Fruit fly (Drosophila melanogaster): ENCODE measurements around the gene CG12535.

The CG12535 gene

DNA sequence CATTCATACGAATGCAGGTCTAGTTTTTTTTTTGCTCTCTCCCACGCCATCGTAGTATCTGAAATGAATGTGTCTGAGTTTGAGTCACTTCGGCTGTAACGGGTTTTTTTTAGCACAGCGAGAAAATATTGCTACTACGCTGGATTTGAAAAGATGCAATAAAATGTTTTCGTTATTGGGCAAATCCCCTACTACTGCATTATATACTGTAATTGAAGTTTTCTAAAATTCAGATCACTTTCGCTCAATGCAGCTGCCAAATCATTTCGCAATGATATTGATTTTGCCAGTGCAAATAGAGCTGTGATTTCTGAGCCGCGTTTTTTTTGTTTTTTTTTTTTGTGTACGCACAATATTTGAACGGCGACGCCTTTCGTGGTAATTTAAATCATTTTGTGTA lies 15.8 kb downstream of the CG12535 start (continued):
- TF ChIP-seq fu2 (GFP tag; optimal IDR thresholded peaks at IDR 0.05) (no peak), slbo (GFP tag; IDR thresholded peaks at IDR 0.05) (peak; percentile 68), p53 (GFP tag; optimal IDR thresholded peaks at IDR 0.05) (no peak), Kr (GFP tag; optimal IDR thresholded peaks at IDR 0.05) (no peak), CTCF (GFP tag; optimal IDR thresholded peaks at IDR 0.05) (no peak), stc (GFP tag; IDR thresholded peaks at IDR 0.05) (peak; percentile 58), Dfd (GFP tag; optimal IDR thresholded peaks at IDR 0.05) (no peak), CG34224 (GFP tag; IDR thresholded peaks at IDR 0.05; ENCODE audit: partially characterized antibody) (no peak), ranshi (GFP tag; IDR thresholded peaks at IDR 0.05) (peak; percentile 44; the same call in 1 of the 2 replicates), D19B (GFP tag; optimal IDR thresholded peaks at IDR 0.05) (no peak), crc (GFP tag; optimal IDR thresholded peaks at IDR 0.05) (no peak), CG3163 (GFP tag; optimal IDR thresholded peaks at IDR 0.05) (no peak), Deaf1 (tag; optimal IDR thresholded peaks at IDR 0.05) (no peak), vvl (GFP tag; IDR thresholded peaks at IDR 0.05) (peak; percentile 60), Med (GFP tag) (peak; percentile 89), CG4404 (GFP tag; IDR thresholded peaks at IDR 0.05) (no peak), CG1233 (GFP tag; optimal IDR thresholded peaks at IDR 0.05) (no peak), kah (GFP tag; optimal IDR thresholded peaks at IDR 0.05) (no peak), yki (optimal IDR thresholded peaks at IDR 0.05) (no peak), CG17328 (GFP tag; IDR thresholded peaks at IDR 0.05) (peak; percentile 52; the same call in 1 of the 2 replicates), bowl (GFP tag; IDR thresholded peaks at IDR 0.05) (no peak), kni (GFP tag; optimal IDR thresholded peaks at IDR 0.05) (no peak), emc (GFP tag; optimal IDR thresholded peaks at IDR 0.05) (no peak), Lpt (GFP tag; optimal IDR thresholded peaks at IDR 0.05) (no peak), CG31441 (GFP tag; IDR thresholded peaks at IDR 0.05) (peak; percentile 33; the same call in 1 of the 2 replicates), GATAe (GFP tag; conservative IDR thresholded peaks at IDR 0.05) (no peak), CG8281 (tag; optimal IDR thresholded peaks at IDR 0.05) (no peak), slou (GFP tag; optimal IDR thresholded peaks at IDR 0.05) (peak; percentile 7), Bdp1 (GFP tag; optimal IDR thresholded peaks at IDR 0.05) (no peak), Dad (GFP tag; optimal IDR thresholded peaks at IDR 0.05) (no peak), CG15514 (GFP tag; optimal IDR thresholded peaks at IDR 0.05) (peak; percentile 17), sisA (GFP tag; IDR thresholded peaks at IDR 0.05) (peak; percentile 73), CG14860 (GFP tag; IDR thresholded peaks at IDR 0.05; ENCODE audit: partially characterized antibody) (no peak), CG8924 (tag; optimal IDR thresholded peaks at IDR 0.05) (no peak), knrl (GFP tag; IDR thresholded peaks at IDR 0.05; ENCODE audit: partially characterized antibody) (no peak), esg (GFP tag; conservative IDR thresholded peaks at IDR 0.05) (peak; percentile 48), scrt (GFP tag; optimal IDR thresholded peaks at IDR 0.05) (no peak), Sox102F (GFP tag; optimal IDR thresholded peaks at IDR 0.05) (peak; percentile 73), CG18262 (tag; optimal IDR thresholded peaks at IDR 0.05) (peak; percentile 8), pnt (GFP tag; optimal IDR thresholded peaks at IDR 0.05) (peak; percentile 24), Meics (GFP tag; optimal IDR thresholded peaks at IDR 0.05) (no peak), CG4424 (GFP tag; optimal IDR thresholded peaks at IDR 0.05) (peak; percentile 3), Dp (GFP tag; optimal IDR thresholded peaks at IDR 0.05) (no peak), B-H1 (GFP tag; IDR thresholded peaks at IDR 0.05) (peak; percentile 11; the same call in 1 of the 3 replicates), CG14050 (GFP tag; IDR thresholded peaks at IDR 0.05) (peak; percentile 59; the same call in 1 of the 3 replicates), CG17186 (GFP tag; optimal IDR thresholded peaks at IDR 0.05) (no peak), ERR (GFP tag; optimal IDR thresholded peaks at IDR 0.05) (peak; percentile 13), E2f2 (GFP tag; IDR thresholded peaks at IDR 0.05) (0 out of 2 replicates have a peak, but pooled peaks have one; percentile 20), CG6689 (GFP tag; IDR thresholded peaks at IDR 0.05) (peak; percentile 57), fd96Cb (tag; optimal IDR thresholded peaks at IDR 0.05) (peak; percentile 23), Sin3A (optimal IDR thresholded peaks at IDR 0.05) (no peak), CG10462 (GFP tag; optimal IDR thresholded peaks at IDR 0.05) (no peak), trh (GFP tag; optimal IDR thresholded peaks at IDR 0.05) (no peak), row (GFP tag; IDR thresholded peaks at IDR 0.05) (peak; percentile 59)
